Worm (Caenorhabditis elegans) whole organism, young adult: Measurements from ENCODE around the gene add-1.

Source experiments
- B0336.3 ChIP-seq: fragments of 200-800 bp; sonication (Bioruptor generic); IDR thresholded peaks from 2 replicates; pipeline ENCODE4 v1.3.6; 2022; ENCODE audit warnings: missing genetic modification characterization, missing compliant biosample characterization
- D2030.7 ChIP-seq: fragments of 200-800 bp; sonication (Bioruptor generic); IDR thresholded peaks from 2 replicates; pipeline ENCODE4 v1.3.6; 2022; ENCODE audit warnings: missing genetic modification reagents, missing genetic modification characterization, missing compliant biosample characterization
- F33H1.4 ChIP-seq: fragments of 200-800 bp; sonication (Bioruptor generic); IDR thresholded peaks from 2 replicates; pipeline ENCODE4 v1.3.6; 2022; ENCODE audit warnings: missing genetic modification reagents, missing genetic modification characterization, missing compliant biosample characterization
- F49E8.2 ChIP-seq: sonication (generic microtip); optimal IDR thresholded peaks from 3 replicates; lab custom pipeline; 2017; ENCODE audit warnings: missing genetic modification characterization, mild to moderate bottlenecking, missing compliant biosample characterization, antibody characterized with exemption, moderate library complexity; ENCODE audit not compliant: insufficient read depth
- K11D2.4 ChIP-seq: fragments of 200-800 bp; sonication (Bioruptor generic); IDR thresholded peaks from 2 replicates; pipeline ENCODE4 v1.3.6; 2022; ENCODE audit warnings: missing genetic modification reagents, missing genetic modification characterization, missing compliant biosample characterization
- K12H6.12 ChIP-seq: fragments of 200-800 bp; sonication (Bioruptor generic); optimal IDR thresholded peaks from 2 replicates; lab custom pipeline; 2018; ENCODE audit warnings: mild to moderate bottlenecking, missing genetic modification characterization, missing compliant biosample characterization
- Y56A3A.18 ChIP-seq: fragments of 200-800 bp; sonication (Bioruptor generic); IDR thresholded peaks from 2 replicates; pipeline ENCODE4 v1.3.6; 2022; ENCODE audit warnings: missing genetic modification reagents, missing genetic modification characterization, missing compliant biosample characterization
- athp-1 ChIP-seq: sonication (generic microtip); optimal IDR thresholded peaks from 2 replicates; lab custom pipeline; 2017; ENCODE audit warnings: mild to moderate bottlenecking, missing genetic modification characterization, missing compliant biosample characterization
- bed-1 ChIP-seq: fragments of 200-800 bp; sonication (Bioruptor generic); IDR thresholded peaks from 2 replicates; pipeline ENCODE4 v1.3.6; 2022; ENCODE audit warnings: missing genetic modification reagents, missing genetic modification characterization, missing compliant biosample characterization
- ceh-100 ChIP-seq: fragments of 200-800 bp; sonication (Bioruptor generic); IDR thresholded peaks from 2 replicates; pipeline ENCODE4 v1.3.6; 2022; ENCODE audit warnings: missing genetic modification reagents, missing genetic modification characterization, missing compliant biosample characterization
- ceh-27 ChIP-seq: fragments of 200-800 bp; sonication (Bioruptor generic); optimal IDR thresholded peaks from 2 replicates; lab custom pipeline; 2018; ENCODE audit warnings: mild to moderate bottlenecking, missing genetic modification characterization, moderate library complexity, missing compliant biosample characterization
- ceh-40 ChIP-seq: fragments of 200-800 bp; sonication (Bioruptor generic); IDR thresholded peaks from 2 replicates; pipeline ENCODE4 v1.3.6; 2022; ENCODE audit warnings: missing genetic modification characterization, missing compliant biosample characterization
- ceh-91 ChIP-seq: fragments of 200-800 bp; sonication (Bioruptor generic); IDR thresholded peaks from 2 replicates; pipeline ENCODE4 v1.3.6; 2022; ENCODE audit warnings: missing genetic modification reagents, missing genetic modification characterization, missing compliant biosample characterization
- chd-7 ChIP-seq: sonication (generic microtip); optimal IDR thresholded peaks from 2 replicates; lab custom pipeline; 2016; ENCODE audit warnings: mild to moderate bottlenecking, missing genetic modification characterization, moderate library complexity, missing compliant biosample characterization
- die-1 ChIP-seq: sonication (generic microtip); optimal IDR thresholded peaks from 2 replicates; lab custom pipeline; 2016; ENCODE audit warnings: missing genotype, mild to moderate bottlenecking, missing genetic modification characterization, missing compliant biosample characterization
- dpff-1 ChIP-seq: sonication (generic microtip); optimal IDR thresholded peaks from 2 replicates; lab custom pipeline; 2017; ENCODE audit warnings: mild to moderate bottlenecking, missing genetic modification characterization, missing compliant biosample characterization
- efl-1 ChIP-seq: fragments of 150-350 bp; optimal IDR thresholded peaks from 2 replicates; lab custom pipeline; 2014; ENCODE audit warnings: missing biosample characterization, missing genetic modification reagents, missing genetic modification characterization
- egl-18 ChIP-seq: fragments of 200-800 bp; sonication (Bioruptor generic); IDR thresholded peaks from 2 replicates; pipeline ENCODE4 v1.3.6; 2022; ENCODE audit warnings: missing genetic modification reagents, missing genetic modification characterization, missing compliant biosample characterization
- egrh-3 ChIP-seq: fragments of 200-800 bp; sonication (Bioruptor generic); IDR thresholded peaks from 2 replicates; pipeline ENCODE4 v1.3.6; 2022; ENCODE audit warnings: missing genetic modification reagents, missing genetic modification characterization, missing compliant biosample characterization
- ets-4 ChIP-seq: fragments of 200-800 bp; sonication (Bioruptor generic); optimal IDR thresholded peaks from 2 replicates; lab custom pipeline; 2018; ENCODE audit warnings: mild to moderate bottlenecking, missing genetic modification characterization, missing compliant biosample characterization
- hlh-12 ChIP-seq: sonication (generic microtip); optimal IDR thresholded peaks from 2 replicates; lab custom pipeline; 2016; ENCODE audit warnings: missing genetic modification characterization, missing compliant biosample characterization
- lag-1 ChIP-seq: fragments of 200-800 bp; sonication (Bioruptor generic); IDR thresholded peaks from 2 replicates; pipeline ENCODE4 v1.3.6; 2022; ENCODE audit warnings: missing genetic modification reagents, missing genetic modification characterization, missing compliant biosample characterization
- lin-26 ChIP-seq: fragments of 200-800 bp; sonication (Bioruptor generic); IDR thresholded peaks from 2 replicates; pipeline ENCODE4 v1.3.6; 2022; ENCODE audit warnings: missing genetic modification reagents, missing genetic modification characterization, missing compliant biosample characterization
- lsl-1 ChIP-seq: fragments of 200-800 bp; sonication (Bioruptor generic); optimal IDR thresholded peaks from 2 replicates; lab custom pipeline; 2018; ENCODE audit warnings: mild to moderate bottlenecking, missing genetic modification characterization, moderate library complexity, missing compliant biosample characterization
- madf-10 ChIP-seq: sonication (generic microtip); optimal IDR thresholded peaks from 2 replicates; lab custom pipeline; 2016; ENCODE audit warnings: mild to moderate bottlenecking, missing genetic modification characterization, missing compliant biosample characterization
- madf-3 ChIP-seq: fragments of 200-800 bp; sonication (Bioruptor generic); IDR thresholded peaks from 2 replicates; pipeline ENCODE4 v1.3.6; 2022; ENCODE audit warnings: missing genetic modification reagents, missing genetic modification characterization, missing compliant biosample characterization
- madf-6 ChIP-seq: fragments of 200-800 bp; sonication (Bioruptor generic); IDR thresholded peaks from 2 replicates; pipeline ENCODE4 v1.3.6; 2022; ENCODE audit warnings: missing genetic modification reagents, missing genetic modification characterization, missing compliant biosample characterization
- madf-8 ChIP-seq: fragments of 200-800 bp; sonication (Bioruptor generic); conservative IDR thresholded peaks from 2 replicates; pipeline ENCODE4 v1.3.6; 2022; ENCODE audit warnings: missing genetic modification reagents, missing genetic modification characterization, missing compliant biosample characterization
- mel-28 ChIP-seq: sonication (generic microtip); optimal IDR thresholded peaks from 2 replicates; lab custom pipeline; 2016; ENCODE audit warnings: borderline replicate concordance, mild to moderate bottlenecking, missing genetic modification characterization, missing compliant biosample characterization
- nfya-2 ChIP-seq: fragments of 200-800 bp; sonication (Bioruptor generic); IDR thresholded peaks from 2 replicates; pipeline ENCODE4 v1.3.6; 2022; ENCODE audit warnings: missing genetic modification reagents, missing genetic modification characterization, missing compliant biosample characterization
- nhr-120 ChIP-seq: fragments of 200-800 bp; sonication (Bioruptor generic); IDR thresholded peaks from 2 replicates; pipeline ENCODE4 v1.3.6; 2022; ENCODE audit warnings: missing genetic modification characterization, missing compliant biosample characterization
- nhr-80 ChIP-seq: sonication (generic microtip); optimal IDR thresholded peaks from 2 replicates; lab custom pipeline; 2016; ENCODE audit warnings: missing genetic modification characterization, missing compliant biosample characterization
- pha-4 ChIP-seq: fragments of 150-350 bp; sonication (generic microtip); optimal IDR thresholded peaks from 2 replicates; lab custom pipeline; 2014; ENCODE audit warnings: missing biosample characterization, missing genetic modification reagents, missing genetic modification characterization
- rcor-1 ChIP-seq: fragments of 200-800 bp; sonication (Bioruptor generic); IDR thresholded peaks from 2 replicates; pipeline ENCODE4 v1.3.6; 2022; ENCODE audit warnings: missing genetic modification reagents, missing genetic modification characterization, missing compliant biosample characterization
- rpc-1 ChIP-seq, 2 experiments: fragments of 150-350 bp in 1 of 2; sonication (generic microtip) in 1 of 2; optimal IDR thresholded peaks; 2 replicates each; lab custom pipeline; 2014 to 2018; ENCODE audit warnings: missing biosample characterization in 1 of 2, missing genetic modification characterization in 1 of 2, missing genetic modification reagents in 1 of 2, missing genotype in 1 of 2
- snpc-3.4 ChIP-seq: sonication (generic microtip); optimal IDR thresholded peaks from 2 replicates; lab custom pipeline; 2017; ENCODE audit warnings: missing genetic modification characterization, mild to moderate bottlenecking, missing compliant biosample characterization, antibody characterized with exemption, moderate library complexity, missing genotype, missing genetic modification reagents
- sptf-2 ChIP-seq: fragments of 200-800 bp; sonication (Bioruptor generic); optimal IDR thresholded peaks from 2 replicates; lab custom pipeline; 2018; ENCODE audit warnings: mild to moderate bottlenecking, missing genetic modification characterization, missing compliant biosample characterization
- tlf-1 ChIP-seq: fragments of 200-800 bp; sonication (Bioruptor generic); optimal IDR thresholded peaks from 2 replicates; lab custom pipeline; 2018; ENCODE audit warnings: mild to moderate bottlenecking, missing genetic modification characterization, missing compliant biosample characterization
- unc-130 ChIP-seq: sonication (generic microtip); optimal IDR thresholded peaks from 2 replicates; lab custom pipeline; 2016; ENCODE audit warnings: missing genetic modification reagents, missing genetic modification characterization, missing compliant biosample characterization
- ztf-28 ChIP-seq: fragments of 200-800 bp; sonication (Bioruptor generic); IDR thresholded peaks from 2 replicates; pipeline ENCODE4 v1.3.6; 2022; ENCODE audit warnings: missing genetic modification reagents, missing genetic modification characterization, missing compliant biosample characterization
- ztf-3 ChIP-seq: fragments of 200-800 bp; sonication (Bioruptor generic); optimal IDR thresholded peaks from 2 replicates; lab custom pipeline; 2018; ENCODE audit warnings: mild to moderate bottlenecking, missing genetic modification characterization, missing compliant biosample characterization

add-1 gene

DNA sequence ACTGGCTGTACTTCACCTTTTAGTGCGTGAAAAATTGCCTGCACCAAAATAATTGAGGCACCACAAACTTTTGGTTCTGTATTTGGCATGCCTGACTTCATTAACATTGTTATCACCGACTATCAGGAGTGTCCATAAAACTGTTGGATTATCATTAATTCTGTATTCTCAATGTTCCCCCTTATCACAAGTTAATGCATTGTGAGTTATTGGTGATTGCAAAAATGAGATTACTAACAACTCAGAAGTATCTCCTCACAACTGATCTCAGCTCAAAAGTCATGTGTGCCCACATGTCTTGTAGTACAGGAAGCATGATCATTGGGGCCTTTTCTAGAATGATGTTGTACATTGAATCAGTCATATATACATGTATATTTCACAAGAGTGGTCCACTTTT lies 25.8 kb upstream of the add-1 start, which contains the start of gene arrd-23:
TSS of gene arrd-23 (plus strand) at position 301 of the 400 bp plus-strand sequence.
- TF ChIP-seq tlf-1 (GFP tag; lab: Kevin White, UChicago) (no peak), ceh-100 (GFP tag; lab: Robert Waterston, UW) (no peak), lin-26 (GFP tag; lab: Robert Waterston, UW) (no peak), dpff-1 (tag; lab: Kevin White, UChicago) (no peak), nhr-80 (tag; lab: Kevin White, UChicago) (no peak), hlh-12 (tag; lab: Kevin White, UChicago) (no peak), madf-3 (GFP tag; lab: Robert Waterston, UW) (no peak), pha-4 (tag; lab: Kevin White, UChicago) (no peak)

ce11 chrX:4881310-4881709 lies 21.5 kb upstream of the add-1 start:
- no peak for TF ChIP-seq lag-1
- no peak for TF ChIP-seq ceh-100 (GFP tag; lab: Robert Waterston, UW)
- no peak for TF ChIP-seq lsl-1 (GFP tag; lab: Kevin White, UChicago)
- TF ChIP-seq egl-18 (GFP tag; lab: Robert Waterston, UW), result no peak
- TF ChIP-seq unc-130 (GFP tag; lab: Kevin White, UChicago), result no peak
- no peak for TF ChIP-seq madf-3 (GFP tag; lab: Robert Waterston, UW)
- TF ChIP-seq rpc-1 (optimal IDR thresholded peaks at IDR 0.05; lab: Kevin White, UChicago), result no peak
- no peak for TF ChIP-seq rpc-1 (tag; optimal IDR thresholded peaks at IDR 0.05; lab: Kevin White, UChicago)
- no peak for TF ChIP-seq mel-28 (tag; lab: Kevin White, UChicago)
- no peak for TF ChIP-seq ceh-40 (GFP tag; lab: Robert Waterston, UW)
- TF ChIP-seq nhr-120 (GFP tag; lab: Robert Waterston, UW), result no peak
- TF ChIP-seq F49E8.2, result no peak
- TF ChIP-seq Y56A3A.18 (GFP tag; lab: Robert Waterston, UW), result no peak

DNA sequence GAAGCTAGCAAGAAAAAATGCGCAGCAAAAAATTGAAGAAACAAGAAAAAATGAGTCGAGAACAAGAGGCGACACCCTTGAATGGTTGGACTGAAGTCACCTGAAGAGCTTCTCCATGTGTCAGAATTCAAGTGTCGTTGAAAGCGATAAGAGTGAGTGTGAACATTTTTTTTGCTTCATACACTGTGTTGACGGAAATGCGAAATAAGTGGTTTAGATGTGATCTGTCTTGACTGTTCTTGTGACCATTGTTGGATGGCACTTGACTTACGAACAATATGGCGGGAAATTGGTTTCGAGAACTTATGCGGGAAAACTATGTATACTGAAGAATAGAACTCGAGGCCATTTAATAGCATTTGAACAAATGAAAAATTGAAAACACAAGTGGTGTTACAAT lies 20.2 kb upstream of the add-1 start:
- no peak for TF ChIP-seq ceh-91 (GFP tag; lab: Robert Waterston, UW)
- TF ChIP-seq ceh-27, result peak; percentile 68

- TF ChIP-seq ets-4 (GFP tag; lab: Kevin White, UChicago) (no peak), madf-6 (GFP tag; lab: Robert Waterston, UW) (no peak), bed-1 (GFP tag; lab: Robert Waterston, UW) (no peak)
Observed at ce11 chrX:4876904-4877303, 17.1 kb upstream of the add-1 start, which contains the start of gene tsp-14. Gene tsp-14 (minus strand): TSS chrX:4876965.

- TF ChIP-seq chd-7 (tag; lab: Kevin White, UChicago) (no peak), K11D2.4 (GFP tag; lab: Robert Waterston, UW) (no peak), rcor-1 (no peak), madf-8 (GFP tag; lab: Robert Waterston, UW) (no peak)
Observed at ce11 chrX:4875296-4875695, 15.5 kb upstream of the add-1 start.

- TF ChIP-seq die-1 (tag; lab: Kevin White, UChicago) (no peak), snpc-3.4 (tag; lab: Kevin White, UChicago) (no peak), F33H1.4 (GFP tag; lab: Robert Waterston, UW) (no peak), lin-26 (GFP tag; lab: Robert Waterston, UW) (no peak), nfya-2 (no peak), D2030.7 (GFP tag; lab: Robert Waterston, UW) (no peak), K12H6.12 (no peak), madf-10 (tag; lab: Kevin White, UChicago) (no peak), hlh-12 (tag; lab: Kevin White, UChicago) (no peak), B0336.3 (GFP tag; lab: Robert Waterston, UW) (no peak), ztf-3 (GFP tag; lab: Kevin White, UChicago) (no peak), K11D2.4 (GFP tag; lab: Robert Waterston, UW) (no peak), efl-1 (GFP tag; lab: Kevin White, UChicago) (no peak), athp-1 (no peak), ztf-28 (GFP tag; lab: Robert Waterston, UW) (no peak), lag-1 (no peak), sptf-2 (GFP tag; lab: Kevin White, UChicago) (no peak), egrh-3 (GFP tag; lab: Robert Waterston, UW) (no peak)
Observed at ce11 chrX:4872758-4873157, 12.9 kb upstream of the add-1 start.
